Fruit fly (Drosophila melanogaster) whole organism, embryonic: ENCODE measurements around the gene CAH3.

ENCODE experiments used
- Aef1 ChIP-seq: fragments of 200-800 bp; sonication (Bioruptor generic); IDR thresholded peaks from 3 replicates; pipeline ENCODE4 v1.3.6; 2022; ENCODE audit warnings: missing biosample characterization, missing genetic modification characterization
- Asciz ChIP-seq: fragments of 200-800 bp; sonication (Bioruptor generic); optimal IDR thresholded peaks from 2 replicates; lab custom pipeline; 2017; ENCODE audit warnings: missing biosample characterization, mild to moderate bottlenecking, missing genetic modification characterization, missing genetic modification reagents
- Awh ChIP-seq: fragments of 200-800 bp; sonication (Bioruptor generic); IDR thresholded peaks from 2 replicates; pipeline ENCODE4, ENCODE4 v1.3.6; 2022; ENCODE audit warnings: missing biosample characterization, missing genetic modification characterization
- CG10267 ChIP-seq: fragments of 200-800 bp; sonication (Bioruptor generic); optimal IDR thresholded peaks from 2 replicates; lab custom pipeline; 2018; ENCODE audit warnings: missing biosample characterization, mild to moderate bottlenecking, missing genetic modification characterization, moderate library complexity
- CG10979 ChIP-seq: fragments of 200-800 bp; sonication (Bioruptor generic); optimal IDR thresholded peaks from 2 replicates; lab custom pipeline; 2018; ENCODE audit warnings: missing biosample characterization, mild to moderate bottlenecking, missing genetic modification characterization, moderate library complexity
- CG12299 ChIP-seq: fragments of 200-800 bp; sonication (Bioruptor generic); optimal IDR thresholded peaks from 2 replicates; lab custom pipeline; 2018; ENCODE audit warnings: missing biosample characterization, mild to moderate bottlenecking, missing genetic modification characterization
- CG14014 ChIP-seq: fragments of 200-800 bp; sonication (Bioruptor generic); IDR thresholded peaks from 2 replicates; pipeline ENCODE4 v1.3.6; 2022; ENCODE audit warnings: missing biosample characterization, missing genetic modification characterization
- CG14441 ChIP-seq: fragments of 200-800 bp; sonication (Bioruptor generic); IDR thresholded peaks from 2 replicates; pipeline ENCODE4 v1.3.6; 2022; ENCODE audit warnings: missing biosample characterization, missing genetic modification characterization
- CG14860 ChIP-seq: fragments of 200-800 bp; sonication (Bioruptor generic); IDR thresholded peaks from 3 replicates; pipeline ENCODE4 v1.3.6; 2022; ENCODE audit warnings: missing biosample characterization, missing genetic modification characterization; ENCODE audit not compliant: partially characterized antibody
- CG15073 ChIP-seq: fragments of 200-800 bp; sonication (Bioruptor generic); optimal IDR thresholded peaks from 2 replicates; lab custom pipeline; 2016; ENCODE audit warnings: missing biosample characterization, missing genetic modification characterization
- CG15269 ChIP-seq: fragments of 200-800 bp; sonication (Bioruptor generic); optimal IDR thresholded peaks from 2 replicates; lab custom pipeline; 2018; ENCODE audit warnings: missing biosample characterization, mild to moderate bottlenecking, missing genetic modification characterization, moderate library complexity
- CG16863 ChIP-seq: fragments of 200-800 bp; sonication (Bioruptor generic); optimal IDR thresholded peaks from 3 replicates; lab custom pipeline; 2016; ENCODE audit warnings: missing biosample characterization, missing genetic modification characterization
- CG18764 ChIP-seq: fragments of 200-800 bp; sonication (Bioruptor generic); optimal IDR thresholded peaks from 3 replicates; lab custom pipeline; 2016; ENCODE audit warnings: missing biosample characterization, missing genetic modification characterization
- CG2116 ChIP-seq: fragments of 200-800 bp; sonication (Bioruptor generic); optimal IDR thresholded peaks from 3 replicates; lab custom pipeline; 2018; ENCODE audit warnings: missing biosample characterization, mild to moderate bottlenecking, missing genetic modification characterization
- CG2202 ChIP-seq: fragments of 200-800 bp; sonication (Bioruptor generic); optimal IDR thresholded peaks from 2 replicates; lab custom pipeline; 2018; ENCODE audit warnings: missing biosample characterization, mild to moderate bottlenecking, missing genetic modification characterization
- CG30403 ChIP-seq: fragments of 200-800 bp; sonication (Bioruptor generic); optimal IDR thresholded peaks from 3 replicates; lab custom pipeline; 2016; ENCODE audit warnings: missing biosample characterization, missing genetic modification characterization
- CG31224 ChIP-seq: fragments of 200-800 bp; sonication (Bioruptor generic); IDR thresholded peaks from 2 replicates; pipeline ENCODE4 v1.3.6; 2022; ENCODE audit warnings: missing biosample characterization, missing genetic modification characterization
- CG31441 ChIP-seq: fragments of 200-800 bp; sonication (Bioruptor generic); IDR thresholded peaks from 2 replicates; pipeline ENCODE4 v1.3.6; 2022; ENCODE audit warnings: missing biosample characterization, missing genetic modification characterization
- CG32772 ChIP-seq: fragments of 200-800 bp; sonication (Bioruptor generic); IDR thresholded peaks from 2 replicates; pipeline ENCODE4 v1.3.6; 2022; ENCODE audit warnings: missing biosample characterization, missing genetic modification characterization
- CG3281 ChIP-seq: fragments of 200-800 bp; sonication (Bioruptor generic); optimal IDR thresholded peaks from 3 replicates; lab custom pipeline; 2017; ENCODE audit warnings: missing biosample characterization, mild to moderate bottlenecking, missing genetic modification characterization
- CG5953 ChIP-seq: fragments of 200-800 bp; sonication (Bioruptor generic); IDR thresholded peaks from 2 replicates; pipeline ENCODE4 v1.3.6; 2022; ENCODE audit warnings: missing biosample characterization, missing genetic modification characterization
- CG7745 ChIP-seq: fragments of 200-800 bp; sonication (Bioruptor generic); optimal IDR thresholded peaks from 2 replicates; lab custom pipeline; 2018; ENCODE audit warnings: missing biosample characterization, mild to moderate bottlenecking, missing genetic modification characterization, moderate library complexity
- CkIIα-i1 ChIP-seq: fragments of 200-800 bp; sonication (Bioruptor generic); IDR thresholded peaks from 2 replicates; pipeline ENCODE4 v1.3.6; 2022; ENCODE audit warnings: missing biosample characterization, missing genetic modification characterization
- D ChIP-seq, 2 experiments: fragments of 200-800 bp in 1 of 2; fragments of >200 bp in 1 of 2; sonication (Bioruptor generic) in 1 of 2; optimal IDR thresholded peaks; 2 replicates in 1 of 2; 3 replicates in 1 of 2; lab custom pipeline; 2017; ENCODE audit warnings: mild to moderate bottlenecking in 1 of 2, missing biosample characterization in 1 of 2, missing genetic modification characterization in 1 of 2, missing genetic modification reagents in 1 of 2
- Fer1 ChIP-seq: fragments of 200-800 bp; sonication (Bioruptor generic); optimal IDR thresholded peaks from 2 replicates; lab custom pipeline; 2017; ENCODE audit warnings: missing biosample characterization, mild to moderate bottlenecking, missing genetic modification characterization
- GATAe ChIP-seq: fragments of 200-800 bp; sonication (Bioruptor generic); conservative IDR thresholded peaks from 2 replicates; pipeline ENCODE4 v1.3.6; 2022; ENCODE audit warnings: missing biosample characterization, missing genetic modification characterization
- HLH3B ChIP-seq: fragments of 200-800 bp; sonication (Bioruptor generic); IDR thresholded peaks from 2 replicates; pipeline ENCODE4 v1.3.6; 2022; ENCODE audit warnings: missing biosample characterization, missing genetic modification characterization
- Hr78 ChIP-seq, 2 experiments: fragments of 200-800 bp in 1 of 2; fragments of >200 bp in 1 of 2; sonication (Bioruptor generic) in 1 of 2; optimal IDR thresholded peaks; 2 replicates each; lab custom pipeline; 2017 to 2019; ENCODE audit warnings: missing biosample characterization in 2 of 2, missing genetic modification characterization in 2 of 2, mild to moderate bottlenecking in 1 of 2, moderate library complexity in 1 of 2
- Lpt ChIP-seq: fragments of >200 bp; optimal IDR thresholded peaks from 2 replicates; lab custom pipeline; 2018; ENCODE audit warnings: missing biosample characterization, missing genetic modification characterization
- MTF-1 ChIP-seq: fragments of 200-800 bp; sonication (Bioruptor generic); optimal IDR thresholded peaks from 2 replicates; lab custom pipeline; 2018; ENCODE audit warnings: missing biosample characterization, mild to moderate bottlenecking, missing genetic modification characterization, borderline replicate concordance
- Oli ChIP-seq: fragments of 200-800 bp; sonication (Bioruptor generic); optimal IDR thresholded peaks from 2 replicates; lab custom pipeline; 2018; ENCODE audit warnings: missing biosample characterization, mild to moderate bottlenecking, missing genetic modification characterization, moderate library complexity
- Spps ChIP-seq: fragments of 200-800 bp; sonication (Bioruptor generic); optimal IDR thresholded peaks from 2 replicates; lab custom pipeline; 2018; ENCODE audit warnings: missing biosample characterization, mild to moderate bottlenecking, missing genetic modification characterization
- Tbp ChIP-seq: fragments of >200 bp; optimal IDR thresholded peaks from 2 replicates; lab custom pipeline; 2018; ENCODE audit warnings: missing biosample characterization, missing genetic modification characterization
- amos ChIP-seq: fragments of 200-800 bp; sonication (Bioruptor generic); IDR thresholded peaks from 2 replicates; pipeline ENCODE4 v1.3.6; 2022; ENCODE audit warnings: missing biosample characterization, missing genetic modification characterization; ENCODE audit not compliant: partially characterized antibody
- ato ChIP-seq: fragments of 200-800 bp; sonication (Bioruptor generic); IDR thresholded peaks from 2 replicates; pipeline ENCODE4 v1.3.6; 2022; ENCODE audit warnings: missing biosample characterization, missing genetic modification characterization; ENCODE audit not compliant: partially characterized antibody
- cad ChIP-seq: fragments of >200 bp; optimal IDR thresholded peaks from 2 replicates; lab custom pipeline; 2017; ENCODE audit warnings: missing biosample characterization, missing genetic modification characterization
- cg ChIP-seq: fragments of 200-800 bp; sonication (Bioruptor generic); optimal IDR thresholded peaks from 3 replicates; lab custom pipeline; 2019; ENCODE audit warnings: missing biosample characterization, mild to moderate bottlenecking, missing genetic modification characterization, moderate library complexity
- ci ChIP-seq: fragments of 200-800 bp; sonication (Bioruptor generic); IDR thresholded peaks from 3 replicates; pipeline ENCODE4 v1.3.6; 2022; ENCODE audit warnings: missing biosample characterization, missing genetic modification characterization
- gsb-n ChIP-seq: fragments of 200-800 bp; sonication (Bioruptor generic); optimal IDR thresholded peaks from 3 replicates; lab custom pipeline; 2018; ENCODE audit warnings: missing biosample characterization, mild to moderate bottlenecking, missing genetic modification characterization
- jigr1 ChIP-seq: fragments of 200-800 bp; sonication (Bioruptor generic); IDR thresholded peaks from 3 replicates; pipeline ENCODE4 v1.3.6; 2022; ENCODE audit warnings: missing biosample characterization, missing genetic modification characterization
- knrl ChIP-seq: fragments of 200-800 bp; sonication (Bioruptor generic); IDR thresholded peaks from 3 replicates; pipeline ENCODE4 v1.3.6; 2022; ENCODE audit warnings: missing biosample characterization, missing genetic modification characterization; ENCODE audit not compliant: partially characterized antibody
- mam ChIP-seq: fragments of 200-800 bp; sonication (Bioruptor generic); optimal IDR thresholded peaks from 3 replicates; lab custom pipeline; 2016; ENCODE audit warnings: missing biosample characterization, missing genetic modification characterization
- oc ChIP-seq: fragments of 200-800 bp; sonication (Bioruptor generic); optimal IDR thresholded peaks from 2 replicates; lab custom pipeline; 2018; ENCODE audit warnings: missing biosample characterization, mild to moderate bottlenecking, missing genetic modification characterization, moderate library complexity
- peb ChIP-seq: fragments of 200-800 bp; sonication (Bioruptor generic); IDR thresholded peaks from 2 replicates; pipeline ENCODE4 v1.3.6; 2022; ENCODE audit warnings: missing biosample characterization, missing genetic modification characterization
- row ChIP-seq: fragments of 200-800 bp; sonication (Bioruptor generic); IDR thresholded peaks from 3 replicates; pipeline ENCODE4 v1.3.6; 2022; ENCODE audit warnings: missing biosample characterization, missing genetic modification characterization
- seq ChIP-seq: fragments of 200-800 bp; sonication (Bioruptor generic); IDR thresholded peaks from 2 replicates; pipeline ENCODE4 v1.3.6; 2022; ENCODE audit warnings: missing biosample characterization, missing genetic modification characterization
- sr ChIP-seq: fragments of 200-800 bp; sonication (Bioruptor generic); IDR thresholded peaks from 3 replicates; pipeline ENCODE4 v1.3.6; 2022; ENCODE audit warnings: missing biosample characterization, missing genetic modification characterization
- tx ChIP-seq: fragments of 200-800 bp; sonication (Bioruptor generic); optimal IDR thresholded peaks from 2 replicates; lab custom pipeline; 2016; ENCODE audit warnings: missing biosample characterization, missing genetic modification characterization
- vfl ChIP-seq: fragments of 200-800 bp; sonication (Bioruptor generic); optimal IDR thresholded peaks from 2 replicates; lab custom pipeline; 2016; ENCODE audit warnings: missing biosample characterization, missing genetic modification characterization
- zen ChIP-seq: fragments of 200-800 bp; sonication (Bioruptor generic); optimal IDR thresholded peaks from 3 replicates; lab custom pipeline; 2018; ENCODE audit warnings: missing biosample characterization, mild to moderate bottlenecking, missing genetic modification characterization, moderate library complexity
- zf30C ChIP-seq: fragments of 200-800 bp; sonication (Bioruptor generic); optimal IDR thresholded peaks from 3 replicates; lab custom pipeline; 2018; ENCODE audit warnings: missing biosample characterization, mild to moderate bottlenecking, missing genetic modification characterization

Gene CAH3

dm6 chrX:8730306-8730705 is 49.3 kb downstream of the CAH3 start (continued):
- TF ChIP-seq CG16863 (no peak), sr (GFP tag; lab: Robert Waterston, UW) (no peak), Spps (tag; lab: Kevin White, UChicago) (no peak), CG7745 (tag; lab: Kevin White, UChicago) (no peak), tx (GFP tag; lab: Kevin White, UChicago) (no peak), CG10267 (tag; lab: Kevin White, UChicago) (no peak), Tbp (GFP tag; lab: Kevin White, UChicago) (no peak), CG2202 (tag; lab: Kevin White, UChicago) (no peak), D (optimal IDR thresholded peaks at IDR 0.05; lab: Kevin White, UChicago) (no peak), D (GFP tag; optimal IDR thresholded peaks at IDR 0.05; lab: Kevin White, UChicago) (no peak), Lpt (GFP tag; lab: Kevin White, UChicago) (no peak), peb (GFP tag; lab: Robert Waterston, UW) (no peak), zen (tag; lab: Kevin White, UChicago) (no peak), jigr1 (GFP tag; lab: Robert Waterston, UW) (no peak), Awh (no peak), CkIIα-i1 (no peak), HLH3B (GFP tag; lab: Robert Waterston, UW) (0 out of 2 replicates have a peak, but pooled peaks have one; percentile 22), knrl (no peak), Aef1 (GFP tag; lab: Robert Waterston, UW) (no peak), GATAe (GFP tag; lab: Robert Waterston, UW) (no peak), Hr78 (GFP tag; optimal IDR thresholded peaks at IDR 0.05; lab: Kevin White, UChicago) (no peak), Fer1 (peak; percentile 33), CG14441 (GFP tag; lab: Robert Waterston, UW) (no peak), CG15073 (GFP tag; lab: Kevin White, UChicago) (no peak), CG31441 (GFP tag; lab: Robert Waterston, UW) (no peak), oc (tag; lab: Kevin White, UChicago) (no peak), CG14014 (GFP tag; lab: Robert Waterston, UW) (no peak), ci (GFP tag; lab: Robert Waterston, UW) (peak; percentile 30; the same call in 1 of the 3 replicates), cg (GFP tag; lab: Kevin White, UChicago) (no peak), CG32772 (no peak), CG5953 (no peak), ato (GFP tag; lab: Robert Waterston, UW) (no peak), Asciz (no peak), cad (GFP tag; lab: Kevin White, UChicago) (no peak), row (GFP tag; lab: Robert Waterston, UW) (peak; percentile 60), Oli (tag; lab: Kevin White, UChicago) (no peak), gsb-n (tag; lab: Kevin White, UChicago) (no peak), CG15269 (tag; lab: Kevin White, UChicago) (no peak), CG30403 (GFP tag; lab: Kevin White, UChicago) (peak; percentile 0), zf30C (GFP tag; lab: Kevin White, UChicago) (peak; percentile 1), CG14860 (GFP tag; lab: Robert Waterston, UW) (no peak), CG2116 (GFP tag; lab: Kevin White, UChicago) (no peak), mam (GFP tag; lab: Kevin White, UChicago) (peak; percentile 23), MTF-1 (GFP tag; lab: Kevin White, UChicago) (no peak), amos (GFP tag; lab: Robert Waterston, UW) (no peak), CG31224 (GFP tag; lab: Robert Waterston, UW) (no peak), vfl (GFP tag; lab: Kevin White, UChicago) (no peak), CG10979 (tag; lab: Kevin White, UChicago) (peak; percentile 5), CG12299 (tag; lab: Kevin White, UChicago) (no peak), CG3281 (GFP tag; lab: Kevin White, UChicago) (no peak), CG18764 (GFP tag; lab: Kevin White, UChicago) (no peak), seq (GFP tag; lab: Robert Waterston, UW) (no peak)
